Fruit fly (Drosophila melanogaster): ENCODE measurements around the gene CG9988.

Gene CG9988

dm6 chr3R:28631753-28632152 is 4.5 kb upstream of the CG9988 start (continued):
- TF ChIP-seq chinmo (GFP tag; IDR thresholded peaks at IDR 0.05; ENCODE audit: partially characterized antibody), result 0 out of 4 replicates have a peak, but pooled peaks have one; percentile 10
- peak; percentile 27 for TF ChIP-seq CG10147 (GFP tag; optimal IDR thresholded peaks at IDR 0.05)
- no peak for TF ChIP-seq CG8359 (GFP tag; optimal IDR thresholded peaks at IDR 0.05; ENCODE audit: borderline replicate concordance)
- TF ChIP-seq gem (tag; optimal IDR thresholded peaks at IDR 0.05), result peak; percentile 72
- TF ChIP-seq tin (GFP tag; optimal IDR thresholded peaks at IDR 0.05), result peak; percentile 80
- peak; percentile 20 for TF ChIP-seq crc (GFP tag; optimal IDR thresholded peaks at IDR 0.05)
- no peak for TF ChIP-seq CG17612 (GFP tag; IDR thresholded peaks at IDR 0.05)
- peak; percentile 1 for TF ChIP-seq CG2116 (GFP tag; optimal IDR thresholded peaks at IDR 0.05)
- peak; percentile 87 for TF ChIP-seq sens (GFP tag)
- peak; percentile 34 for TF ChIP-seq ac (GFP tag; optimal IDR thresholded peaks at IDR 0.05)
- no peak for TF ChIP-seq Deaf1 (tag; optimal IDR thresholded peaks at IDR 0.05)
- peak; percentile 20 for TF ChIP-seq Bdp1 (GFP tag; optimal IDR thresholded peaks at IDR 0.05)
- 0 out of 3 replicates have a peak, but pooled peaks have one; percentile 52 for TF ChIP-seq Dbx (GFP tag; IDR thresholded peaks at IDR 0.05)
- no peak for TF ChIP-seq corto (GFP tag; optimal IDR thresholded peaks at IDR 0.05)
- TF ChIP-seq HmgZ (tag; optimal IDR thresholded peaks at IDR 0.05), result no peak
- no peak; the same call in 1 of the 2 replicates for TF ChIP-seq chm (GFP tag; IDR thresholded peaks at IDR 0.05)
- peak; percentile 57 for TF ChIP-seq Ada2b (GFP tag; IDR thresholded peaks at IDR 0.05)
- peak; percentile 13 for TF ChIP-seq ATbp (GFP tag; optimal IDR thresholded peaks at IDR 0.05)
- TF ChIP-seq Usf (GFP tag; optimal IDR thresholded peaks at IDR 0.05), result no peak
- peak; percentile 28 to 35 for TF ChIP-seq Hr51 (GFP tag; optimal IDR thresholded peaks at IDR 0.05)
- peak; percentile 75 for TF ChIP-seq CG15696 (tag; optimal IDR thresholded peaks at IDR 0.05)
- peak; percentile 52 for TF ChIP-seq Hsf (GFP tag; optimal IDR thresholded peaks at IDR 0.05)
- peak; percentile 61 for TF ChIP-seq Ptx1 (GFP tag; IDR thresholded peaks at IDR 0.05)
- TF ChIP-seq CG7357 (GFP tag; IDR thresholded peaks at IDR 0.05), result 0 out of 3 replicates have a peak, but pooled peaks have one; percentile 17
- peak; percentile 10 for TF ChIP-seq Mad (GFP tag; optimal IDR thresholded peaks at IDR 0.05)
- no peak for TF ChIP-seq vnd (GFP tag; IDR thresholded peaks at IDR 0.05; ENCODE audit: partially characterized antibody)
- TF ChIP-seq CG12104 (GFP tag; optimal IDR thresholded peaks at IDR 0.05), result peak; percentile 15
- no peak for TF ChIP-seq prd (optimal IDR thresholded peaks at IDR 0.05)
- peak; percentile 88 for TF ChIP-seq prd (GFP tag; IDR thresholded peaks at IDR 0.05)
- no peak for TF ChIP-seq sim (GFP tag; IDR thresholded peaks at IDR 0.05)
- TF ChIP-seq HmgD (GFP tag; optimal IDR thresholded peaks at IDR 0.05), result peak; percentile 52
- TF ChIP-seq CG9817 (tag; optimal IDR thresholded peaks at IDR 0.05), result peak; percentile 19
- TF ChIP-seq ci (GFP tag; IDR thresholded peaks at IDR 0.05), result peak; percentile 74; the same call in 1 of the 3 replicates
- peak; percentile 71 for TF ChIP-seq lab (GFP tag; optimal IDR thresholded peaks at IDR 0.05)
- TF ChIP-seq CG10543 (GFP tag; optimal IDR thresholded peaks at IDR 0.05), result no peak
- TF ChIP-seq h (optimal IDR thresholded peaks at IDR 0.05), result no peak
- TF ChIP-seq CG4360 (GFP tag; IDR thresholded peaks at IDR 0.05), result no peak
- TF ChIP-seq CG8924 (tag; optimal IDR thresholded peaks at IDR 0.05), result peak; percentile 68
- TF ChIP-seq CG16813 (GFP tag; IDR thresholded peaks at IDR 0.05; ENCODE audit: partially characterized antibody), result no peak
- TF ChIP-seq MTF-1 (GFP tag; optimal IDR thresholded peaks at IDR 0.05; ENCODE audit: borderline replicate concordance), result peak; percentile 46
- TF ChIP-seq sima (GFP tag; optimal IDR thresholded peaks at IDR 0.05), result no peak
- TF ChIP-seq Sry-δ (GFP tag; optimal IDR thresholded peaks at IDR 0.05), result peak; percentile 24
- TF ChIP-seq sug (tag; optimal IDR thresholded peaks at IDR 0.05), result no peak
- TF ChIP-seq tio (GFP tag; optimal IDR thresholded peaks at IDR 0.05), result no peak
- no peak for TF ChIP-seq gt (GFP tag; IDR thresholded peaks at IDR 0.05)
- peak; percentile 53; the same call in 3 of the 4 replicates for TF ChIP-seq Gug (GFP tag; IDR thresholded peaks at IDR 0.05)
- no peak for TF ChIP-seq unc-4 (GFP tag; IDR thresholded peaks at IDR 0.05; ENCODE audit: partially characterized antibody)
- no peak for TF ChIP-seq CG32767 (GFP tag; IDR thresholded peaks at IDR 0.05)
- no peak for TF ChIP-seq yki (optimal IDR thresholded peaks at IDR 0.05)
- TF ChIP-seq CG12659 (GFP tag; optimal IDR thresholded peaks at IDR 0.05), result no peak
- no peak for TF ChIP-seq wor (GFP tag; IDR thresholded peaks at IDR 0.05)

Data from whole organism, embryonic.